Worm (Caenorhabditis elegans) whole organism, L4 larva: ENCODE results near the gene C31E10.6.
A peak's percentile ranks its signal among the peaks of the same experiment; 100 is the strongest.

Experiments used
- fkh-10 ChIP-seq: fragments of 150-350 bp; optimal IDR thresholded peaks from 2 replicates; lab custom pipeline; 2014; ENCODE audit warnings: missing biosample characterization, missing genetic modification reagents, missing genetic modification characterization
- lin-15B ChIP-seq: fragments of 150-350 bp; sonication (generic microtip); optimal IDR thresholded peaks from 3 replicates; lab custom pipeline; 2014; ENCODE audit warnings: missing biosample characterization, missing genetic modification characterization
- madf-5 ChIP-seq, 2 experiments: fragments of 200-800 bp; sonication (Bioruptor generic); IDR thresholded peaks; 2 replicates each; pipeline ENCODE4 v1.3.6; 2022; ENCODE audit warnings: missing compliant biosample characterization in 2 of 2, missing genetic modification characterization in 2 of 2
- mdl-1 ChIP-seq, 2 experiments: fragments of 150-350 bp in 1 of 2; sonication (generic microtip) in 1 of 2; optimal IDR thresholded peaks; 2 replicates each; lab custom pipeline; 2014 to 2017; ENCODE audit warnings: missing biosample characterization in 2 of 2, missing genetic modification characterization in 2 of 2
- mes-2 ChIP-seq: sonication (generic microtip); optimal IDR thresholded peaks from 2 replicates; lab custom pipeline; 2016; ENCODE audit warnings: missing genotype, mild to moderate bottlenecking, missing genetic modification characterization, missing compliant biosample characterization; ENCODE audit not compliant: poor library complexity, severe bottlenecking
- saeg-2 ChIP-seq: fragments of 200-800 bp; sonication (Bioruptor generic); IDR thresholded peaks from 2 replicates; pipeline ENCODE4 v1.3.6; 2022; ENCODE audit warnings: missing genetic modification reagents, missing genetic modification characterization, missing compliant biosample characterization
- unc-39 ChIP-seq: sonication (generic microtip); optimal IDR thresholded peaks from 2 replicates; lab custom pipeline; 2017; ENCODE audit warnings: missing biosample characterization, missing genetic modification characterization
- zip-11 ChIP-seq: fragments of 200-800 bp; sonication (Bioruptor generic); IDR thresholded peaks from 2 replicates; pipeline ENCODE4 v1.3.6; 2022; ENCODE audit warnings: missing genetic modification characterization, missing compliant biosample characterization
- ztf-11 ChIP-seq: fragments of 150-350 bp; optimal IDR thresholded peaks from 2 replicates; lab custom pipeline; 2014; ENCODE audit warnings: missing biosample characterization, missing genetic modification characterization

ce11 chrX:13952347-13952746, 43.8 kb upstream of the C31E10.6 start:
- TF ChIP-seq ztf-11 (tag; lab: Kevin White, UChicago) = no peak
- TF ChIP-seq zip-11 (GFP tag; lab: Robert Waterston, UW) = no peak
- no peak for TF ChIP-seq saeg-2
- TF ChIP-seq unc-39 = no peak
- TF ChIP-seq mes-2 (tag; lab: Kevin White, UChicago) = no peak
- no peak for TF ChIP-seq lin-15B (tag; lab: Kevin White, UChicago)
- TF ChIP-seq fkh-10 = no peak
- no peak for TF ChIP-seq mdl-1 (tag; optimal IDR thresholded peaks at IDR 0.05; lab: Kevin White, UChicago)
- 0 out of 4 replicates have a peak, but pooled peaks of 1 of the 2 experiments have one; percentile 24 for TF ChIP-seq madf-5 (GFP tag; IDR thresholded peaks at IDR 0.05; lab: Robert Waterston, UW)
